Fruit fly (Drosophila melanogaster): ENCODE data around the gene Cyp4d2.

Gene Cyp4d2

dm6 chrX:2136831-2137452 lies 38.9 kb upstream of the Cyp4d2 start (continued):
- TF ChIP-seq CG10462 (GFP tag; optimal IDR thresholded peaks at IDR 0.05) (peak; percentile 100), Scr (GFP tag; IDR thresholded peaks at IDR 0.05; ENCODE audit: partially characterized antibody) (no peak), pfk (GFP tag; optimal IDR thresholded peaks at IDR 0.05) (peak; percentile 82), CG3726 (GFP tag; IDR thresholded peaks at IDR 0.05) (peak; percentile 100), btn (GFP tag; optimal IDR thresholded peaks at IDR 0.05) (peak; percentile 100), gcm2 (GFP tag; optimal IDR thresholded peaks at IDR 0.05) (peak; percentile 99), CG10321 (GFP tag; IDR thresholded peaks at IDR 0.05) (peak; percentile 98), bbx (GFP tag; IDR thresholded peaks at IDR 0.05; ENCODE audit: partially characterized antibody) (peak; percentile 36; the same call in 1 of the 2 replicates), CG12659 (GFP tag; optimal IDR thresholded peaks at IDR 0.05) (peak; percentile 100), klu (GFP tag; IDR thresholded peaks at IDR 0.05) (peak; percentile 100), Drgx (GFP tag; IDR thresholded peaks at IDR 0.05) (peak; percentile 100), CG1529 (GFP tag; optimal IDR thresholded peaks at IDR 0.05) (peak; percentile 100), Hr39 (optimal IDR thresholded peaks at IDR 0.05) (no peak), CG6791 (GFP tag; IDR thresholded peaks at IDR 0.05; ENCODE audit: partially characterized antibody) (peak; percentile 49; the same call in 1 of the 3 replicates), MBD-R2 (GFP tag; IDR thresholded peaks at IDR 0.05) (peak; percentile 100), CG10565 (GFP tag; optimal IDR thresholded peaks at IDR 0.05) (peak; percentile 100), CG3163 (GFP tag; optimal IDR thresholded peaks at IDR 0.05) (peak; percentile 96), Dek (tag; optimal IDR thresholded peaks at IDR 0.05) (peak; percentile 100), Blimp-1 (GFP tag; optimal IDR thresholded peaks at IDR 0.05) (peak; percentile 99), stc (GFP tag; IDR thresholded peaks at IDR 0.05) (peak; percentile 100), Fer3 (tag; optimal IDR thresholded peaks at IDR 0.05) (peak; percentile 100), CG42726 (GFP tag; IDR thresholded peaks at IDR 0.05; ENCODE audit: partially characterized antibody) (no peak), CG17829 (tag; optimal IDR thresholded peaks at IDR 0.05) (peak; percentile 100), Atf6 (GFP tag; IDR thresholded peaks at IDR 0.05) (peak; percentile 100), nerfin-2 (GFP tag; IDR thresholded peaks at IDR 0.05; ENCODE audit: partially characterized antibody) (no peak), CG12071 (GFP tag; optimal IDR thresholded peaks at IDR 0.05) (peak; percentile 100), tna (GFP tag; IDR thresholded peaks at IDR 0.05; ENCODE audit: partially characterized antibody) (no peak), nmo (GFP tag; optimal IDR thresholded peaks at IDR 0.05) (peak; percentile 100), BEAF-32 (GFP tag; optimal IDR thresholded peaks at IDR 0.05) (peak; percentile 42), Hey (tag; optimal IDR thresholded peaks at IDR 0.05) (peak; percentile 99), tin (GFP tag; optimal IDR thresholded peaks at IDR 0.05) (peak; percentile 100), CG4730 (GFP tag; IDR thresholded peaks at IDR 0.05) (peak; percentile 100), CG3065 (GFP tag; optimal IDR thresholded peaks at IDR 0.05) (peak; percentile 100), gt (GFP tag; IDR thresholded peaks at IDR 0.05) (peak; percentile 100), br (optimal IDR thresholded peaks at IDR 0.05) (no peak), CG1024 (GFP tag; IDR thresholded peaks at IDR 0.05) (peak; percentile 99), MESR4 (GFP tag; optimal IDR thresholded peaks at IDR 0.05) (peak; percentile 96), gro (GFP tag; optimal IDR thresholded peaks at IDR 0.05) (peak; percentile 100), sd (tag; optimal IDR thresholded peaks at IDR 0.05) (peak; percentile 96), CG14667 (GFP tag; IDR thresholded peaks at IDR 0.05) (peak; percentile 100), CG6175 (GFP tag; IDR thresholded peaks at IDR 0.05) (peak; percentile 100), onecut (GFP tag; IDR thresholded peaks at IDR 0.05) (peak; percentile 99), CG8478 (optimal IDR thresholded peaks at IDR 0.05) (peak; percentile 95), nau (GFP tag; optimal IDR thresholded peaks at IDR 0.05) (peak; percentile 99), fd96Cb (tag; optimal IDR thresholded peaks at IDR 0.05) (peak; percentile 100), HLHmδ (GFP tag; optimal IDR thresholded peaks at IDR 0.05) (peak; percentile 21), CG6689 (GFP tag; IDR thresholded peaks at IDR 0.05) (peak; percentile 100), CG14710 (tag; optimal IDR thresholded peaks at IDR 0.05) (peak; percentile 99), CG12942 (GFP tag; optimal IDR thresholded peaks at IDR 0.05) (peak; percentile 100), pum (GFP tag; optimal IDR thresholded peaks at IDR 0.05) (peak; percentile 100)

All from whole organism, embryonic.